Fruit fly (Drosophila melanogaster) whole organism, embryonic: ENCODE results near the gene Parg.

Experiments
- Awh ChIP-seq: fragments of 200-800 bp; sonication (Bioruptor generic); IDR thresholded peaks from 2 replicates; pipeline ENCODE4, ENCODE4 v1.3.6; 2022; ENCODE audit warnings: missing biosample characterization, missing genetic modification characterization
- B-H1 ChIP-seq: fragments of 200-800 bp; sonication (Bioruptor generic); IDR thresholded peaks from 3 replicates; pipeline ENCODE4 v1.3.6; 2022; ENCODE audit warnings: missing biosample characterization, missing genetic modification characterization
- CG10147 ChIP-seq: fragments of 200-800 bp; sonication (Bioruptor generic); optimal IDR thresholded peaks from 2 replicates; lab custom pipeline; 2019; ENCODE audit warnings: missing biosample characterization, mild to moderate bottlenecking, missing genetic modification characterization, moderate library complexity
- CG10209 ChIP-seq: fragments of 200-800 bp; sonication (Bioruptor generic); optimal IDR thresholded peaks from 3 replicates; lab custom pipeline; 2017; ENCODE audit warnings: missing biosample characterization, mild to moderate bottlenecking, missing genetic modification characterization, missing genetic modification reagents
- CG10959 ChIP-seq: fragments of 200-800 bp; sonication (Bioruptor generic); IDR thresholded peaks from 2 replicates; pipeline ENCODE4 v1.3.6; 2022; ENCODE audit warnings: missing biosample characterization, missing genetic modification characterization
- CG11695 ChIP-seq: fragments of 200-800 bp; sonication (Bioruptor generic); IDR thresholded peaks from 3 replicates; pipeline ENCODE4 v1.3.6; 2022; ENCODE audit warnings: missing biosample characterization, missing genetic modification characterization
- CG14014 ChIP-seq: fragments of 200-800 bp; sonication (Bioruptor generic); IDR thresholded peaks from 2 replicates; pipeline ENCODE4 v1.3.6; 2022; ENCODE audit warnings: missing biosample characterization, missing genetic modification characterization
- CG14667 ChIP-seq: fragments of 200-800 bp; sonication (Bioruptor generic); IDR thresholded peaks from 2 replicates; pipeline ENCODE4 v1.3.6; 2022; ENCODE audit warnings: missing biosample characterization, missing genetic modification characterization
- CG14965 ChIP-seq: fragments of 200-800 bp; sonication (Bioruptor generic); optimal IDR thresholded peaks from 2 replicates; lab custom pipeline; 2016; ENCODE audit warnings: missing biosample characterization, missing genetic modification characterization, borderline replicate concordance
- CG1529 ChIP-seq: fragments of 200-800 bp; sonication (Bioruptor generic); optimal IDR thresholded peaks from 3 replicates; lab custom pipeline; 2018; ENCODE audit warnings: missing biosample characterization, missing genetic modification characterization
- CG17385 ChIP-seq: fragments of 200-800 bp; sonication (Bioruptor generic); optimal IDR thresholded peaks from 3 replicates; lab custom pipeline; 2018; ENCODE audit warnings: missing biosample characterization, mild to moderate bottlenecking, missing genetic modification characterization
- CG17568 ChIP-seq: fragments of 200-800 bp; sonication (Bioruptor generic); optimal IDR thresholded peaks from 2 replicates; lab custom pipeline; 2018; ENCODE audit warnings: missing biosample characterization, mild to moderate bottlenecking, missing genetic modification characterization, moderate library complexity
- CG2875 ChIP-seq: fragments of 200-800 bp; sonication (Bioruptor generic); optimal IDR thresholded peaks from 2 replicates; lab custom pipeline; 2017; ENCODE audit warnings: missing biosample characterization, mild to moderate bottlenecking, missing genetic modification characterization, missing genetic modification reagents
- CG2889 ChIP-seq: fragments of 200-800 bp; sonication (Bioruptor generic); IDR thresholded peaks from 3 replicates; pipeline ENCODE4 v1.3.6; 2022; ENCODE audit warnings: missing biosample characterization, missing genetic modification characterization
- CG34422 ChIP-seq: fragments of 200-800 bp; sonication (Bioruptor generic); IDR thresholded peaks from 3 replicates; pipeline ENCODE4 v1.3.6; 2022; ENCODE audit warnings: missing biosample characterization, missing genetic modification characterization
- CG43689 ChIP-seq: fragments of 200-800 bp; sonication (Bioruptor generic); IDR thresholded peaks from 2 replicates; pipeline ENCODE4 v1.3.6; 2022; ENCODE audit warnings: missing biosample characterization, missing genetic modification characterization
- CG4404 ChIP-seq: fragments of 200-800 bp; sonication (Bioruptor generic); IDR thresholded peaks from 2 replicates; pipeline ENCODE4 v1.3.6; 2022; ENCODE audit warnings: missing biosample characterization, missing genetic modification characterization
- CG6683 ChIP-seq: fragments of 200-800 bp; sonication (Bioruptor generic); optimal IDR thresholded peaks from 2 replicates; lab custom pipeline; 2017; ENCODE audit warnings: missing biosample characterization, mild to moderate bottlenecking, missing genetic modification characterization, missing genetic modification reagents
- CG7987 ChIP-seq: fragments of 200-800 bp; sonication (Bioruptor generic); optimal IDR thresholded peaks from 2 replicates; lab custom pipeline; 2018; ENCODE audit warnings: missing biosample characterization, mild to moderate bottlenecking, missing genetic modification characterization, moderate library complexity
- CHES-1-like ChIP-seq: fragments of 200-800 bp; sonication (Bioruptor generic); optimal IDR thresholded peaks from 2 replicates; lab custom pipeline; 2016; ENCODE audit warnings: missing biosample characterization, missing genetic modification characterization
- CrebB ChIP-seq: fragments of 200-800 bp; sonication (Bioruptor generic); optimal IDR thresholded peaks from 3 replicates; lab custom pipeline; 2018; ENCODE audit warnings: missing biosample characterization, mild to moderate bottlenecking, missing genetic modification characterization
- Dip2 ChIP-seq: fragments of 200-800 bp; sonication (Bioruptor generic); IDR thresholded peaks from 2 replicates; pipeline ENCODE4 v1.3.6; 2022; ENCODE audit warnings: missing biosample characterization, missing genetic modification characterization
- Dip3 ChIP-seq: fragments of 200-800 bp; sonication (Bioruptor generic); optimal IDR thresholded peaks from 3 replicates; lab custom pipeline; 2016; ENCODE audit warnings: missing biosample characterization, missing genetic modification characterization
- Dref ChIP-seq: fragments of 200-800 bp; sonication (Bioruptor generic); IDR thresholded peaks from 2 replicates; pipeline ENCODE4 v1.3.6; 2022; ENCODE audit warnings: missing biosample characterization, missing genetic modification characterization
- Eip74EF ChIP-seq, 2 experiments: fragments of 200-800 bp in 1 of 2; fragments of >200 bp in 1 of 2; sonication (Bioruptor generic) in 1 of 2; optimal IDR thresholded peaks; 2 replicates each; lab custom pipeline; 2017 to 2019; ENCODE audit warnings: missing biosample characterization in 2 of 2, missing genetic modification characterization in 2 of 2, mild to moderate bottlenecking in 1 of 2, moderate library complexity in 1 of 2
- HHEX ChIP-seq: fragments of 200-800 bp; sonication (Bioruptor generic); optimal IDR thresholded peaks from 3 replicates; lab custom pipeline; 2017; ENCODE audit warnings: missing biosample characterization, mild to moderate bottlenecking, missing genetic modification characterization, missing genetic modification reagents
- Jarid2 ChIP-seq: fragments of 200-800 bp; sonication (Bioruptor generic); optimal IDR thresholded peaks from 3 replicates; lab custom pipeline; 2017; ENCODE audit warnings: mild to moderate bottlenecking, missing biosample characterization, missing genetic modification reagents, missing genetic modification characterization
- Lim3 ChIP-seq: fragments of 200-800 bp; sonication (Bioruptor generic); IDR thresholded peaks from 2 replicates; pipeline ENCODE4 v1.3.6; 2022; ENCODE audit warnings: missing biosample characterization, missing genetic modification characterization
- Nf-YC ChIP-seq: fragments of 200-800 bp; optimal IDR thresholded peaks from 3 replicates; lab custom pipeline; 2019; ENCODE audit warnings: missing biosample characterization, mild to moderate bottlenecking, missing genetic modification characterization, moderate library complexity
- Ptx1 ChIP-seq: fragments of 200-800 bp; sonication (Bioruptor generic); IDR thresholded peaks from 2 replicates; pipeline ENCODE4 v1.3.6; 2022; ENCODE audit warnings: missing biosample characterization, missing genetic modification characterization
- Ssrp ChIP-seq: fragments of 200-800 bp; sonication (Bioruptor generic); optimal IDR thresholded peaks from 2 replicates; lab custom pipeline; 2018; ENCODE audit warnings: missing biosample characterization, mild to moderate bottlenecking, missing genetic modification characterization, moderate library complexity
- Stat92E ChIP-seq, 3 experiments: fragments of >200 bp in 2 of 3; fragments of 200-800 bp in 1 of 3; sonication (Bioruptor generic) in 1 of 3; optimal IDR thresholded peaks; 2 replicates each; lab custom pipeline; 2017 to 2019; ENCODE audit warnings: missing biosample characterization in 3 of 3, missing genetic modification characterization in 3 of 3, mild to moderate bottlenecking in 1 of 3, moderate library complexity in 1 of 3
- Tbp ChIP-seq: fragments of >200 bp; optimal IDR thresholded peaks from 2 replicates; lab custom pipeline; 2018; ENCODE audit warnings: missing biosample characterization, missing genetic modification characterization
- amos ChIP-seq: fragments of 200-800 bp; sonication (Bioruptor generic); IDR thresholded peaks from 2 replicates; pipeline ENCODE4 v1.3.6; 2022; ENCODE audit warnings: missing biosample characterization, missing genetic modification characterization; ENCODE audit not compliant: partially characterized antibody
- bbx ChIP-seq: fragments of 200-800 bp; sonication (Bioruptor generic); IDR thresholded peaks from 2 replicates; pipeline ENCODE4 v1.3.6; 2022; ENCODE audit warnings: missing biosample characterization, missing genetic modification characterization; ENCODE audit not compliant: partially characterized antibody
- dm ChIP-seq: fragments of 200-800 bp; sonication (Bioruptor generic); optimal IDR thresholded peaks from 3 replicates; lab custom pipeline; 2016; ENCODE audit warnings: missing biosample characterization, missing genetic modification characterization
- exex ChIP-seq: fragments of 200-800 bp; sonication (Bioruptor generic); optimal IDR thresholded peaks from 4 replicates; lab custom pipeline; 2018; ENCODE audit warnings: missing biosample characterization, mild to moderate bottlenecking, missing genetic modification characterization, moderate library complexity
- lab ChIP-seq: fragments of 200-800 bp; sonication (Bioruptor generic); optimal IDR thresholded peaks from 3 replicates; lab custom pipeline; 2017; ENCODE audit warnings: missing biosample characterization, missing genetic modification characterization, mild to moderate bottlenecking, moderate library complexity, missing genetic modification reagents
- mam ChIP-seq: fragments of 200-800 bp; sonication (Bioruptor generic); optimal IDR thresholded peaks from 3 replicates; lab custom pipeline; 2016; ENCODE audit warnings: missing biosample characterization, missing genetic modification characterization
- mld ChIP-seq: fragments of 200-800 bp; sonication (Bioruptor generic); IDR thresholded peaks from 3 replicates; pipeline ENCODE4 v1.3.6; 2022; ENCODE audit warnings: missing biosample characterization, missing genetic modification characterization; ENCODE audit not compliant: partially characterized antibody
- org-1 ChIP-seq: fragments of 200-800 bp; sonication (Bioruptor generic); optimal IDR thresholded peaks from 2 replicates; lab custom pipeline; 2017; ENCODE audit warnings: missing biosample characterization, missing genetic modification characterization
- p53 ChIP-seq: fragments of 200-800 bp; sonication (Bioruptor generic); optimal IDR thresholded peaks from 2 replicates; lab custom pipeline; 2016; ENCODE audit warnings: missing biosample characterization, missing genetic modification characterization
- pum ChIP-seq: fragments of 200-800 bp; sonication (Bioruptor generic); optimal IDR thresholded peaks from 2 replicates; lab custom pipeline; 2016; ENCODE audit warnings: missing biosample characterization, missing genetic modification characterization
- row ChIP-seq: fragments of 200-800 bp; sonication (Bioruptor generic); IDR thresholded peaks from 3 replicates; pipeline ENCODE4 v1.3.6; 2022; ENCODE audit warnings: missing biosample characterization, missing genetic modification characterization
- sens-2 ChIP-seq: fragments of 200-800 bp; sonication (Bioruptor generic); IDR thresholded peaks from 2 replicates; pipeline ENCODE4 v1.3.6; 2022; ENCODE audit warnings: missing biosample characterization, missing genetic modification characterization
- wek ChIP-seq: fragments of 200-800 bp; sonication (Bioruptor generic); optimal IDR thresholded peaks from 3 replicates; lab custom pipeline; 2018; ENCODE audit warnings: missing biosample characterization, mild to moderate bottlenecking, missing genetic modification characterization, moderate library complexity
- zfh1 ChIP-seq: fragments of 200-800 bp; sonication (Bioruptor generic); IDR thresholded peaks from 3 replicates; pipeline ENCODE4 v1.3.6; 2022; ENCODE audit warnings: missing biosample characterization, missing genetic modification characterization

Gene Parg

DNA sequence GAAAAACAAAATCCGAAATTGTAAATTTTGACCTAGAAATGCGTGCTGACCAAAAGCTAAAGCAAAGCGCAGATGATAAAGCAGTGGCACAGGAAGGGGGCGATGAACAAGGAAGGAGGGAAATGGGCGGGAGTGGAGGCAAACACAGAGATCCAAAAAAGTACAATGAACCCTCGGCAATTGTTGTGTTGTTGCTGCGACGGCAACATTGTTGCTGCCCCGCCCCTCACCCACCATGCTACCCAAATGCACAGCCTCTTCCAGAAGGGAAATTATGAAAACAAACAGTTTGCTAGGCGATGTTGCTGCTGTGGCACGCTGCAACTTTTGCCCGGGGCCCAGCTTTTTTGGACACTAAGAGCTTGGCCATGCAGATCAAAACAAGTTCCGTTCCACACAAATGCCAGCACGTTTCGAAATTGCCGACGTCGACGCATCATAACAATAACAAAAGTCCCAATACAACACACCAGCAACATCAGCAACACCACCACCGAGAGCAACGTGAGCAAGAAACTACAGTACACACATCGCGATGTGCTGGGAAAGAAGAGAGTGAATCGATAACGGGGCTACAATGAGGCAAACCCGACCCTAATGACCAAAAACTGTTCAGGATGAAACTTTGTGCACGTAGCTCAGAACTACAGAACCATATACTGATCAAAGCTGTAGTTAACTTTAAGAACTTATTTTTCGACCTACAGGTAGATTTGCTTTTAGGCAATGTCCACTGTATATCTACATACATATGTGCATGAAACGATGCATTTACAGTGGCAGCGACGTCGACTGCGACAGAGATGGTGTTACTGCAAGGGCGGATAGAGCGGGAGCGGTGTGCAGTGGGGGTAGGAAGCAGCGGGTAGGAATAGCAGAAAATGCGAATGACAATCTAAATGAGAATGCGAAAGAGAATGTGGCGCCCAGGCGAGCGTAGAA lies 15.4 kb upstream of the Parg start (continued):
- TF ChIP-seq Ptx1 (GFP tag; lab: Robert Waterston, UW) (peak; percentile 76), org-1 (peak; percentile 75), CG7987 (GFP tag; lab: Kevin White, UChicago) (peak; percentile 27), Dip2 (no peak), Ssrp (tag; lab: Kevin White, UChicago) (peak; percentile 73), mam (peak; percentile 12), amos (GFP tag; lab: Robert Waterston, UW) (no peak), CG43689 (GFP tag; lab: Robert Waterston, UW) (no peak), B-H1 (GFP tag; lab: Robert Waterston, UW) (0 out of 3 replicates have a peak, but pooled peaks have one; percentile 15), pum (GFP tag; lab: Kevin White, UChicago) (peak; percentile 76), CG2875 (GFP tag; lab: Kevin White, UChicago) (peak; percentile 74), CG17385 (GFP tag; lab: Kevin White, UChicago) (peak; percentile 63), zfh1 (GFP tag; lab: Robert Waterston, UW) (peak; percentile 81), HHEX (peak; percentile 19), lab (peak; percentile 46), dm (GFP tag; lab: Kevin White, UChicago) (peak; percentile 48), p53 (GFP tag; lab: Kevin White, UChicago) (no peak), Dref (GFP tag; lab: Robert Waterston, UW) (no peak), CG4404 (GFP tag; lab: Robert Waterston, UW) (peak; percentile 49; the same call in 1 of the 2 replicates), Nf-YC (tag; lab: Kevin White, UChicago) (peak; percentile 23), wek (GFP tag; lab: Kevin White, UChicago) (peak; percentile 62), CG17568 (GFP tag; lab: Kevin White, UChicago) (peak; percentile 52), CrebB (tag; lab: Kevin White, UChicago) (no peak), CG6683 (no peak), Stat92E (GFP tag; optimal IDR thresholded peaks at IDR 0.05; lab: Kevin White, UChicago) (peak in 1 of 3 experiments; percentile 74), CG14014 (GFP tag; lab: Robert Waterston, UW) (0 out of 2 replicates have a peak, but pooled peaks have one; percentile 36), Dip3 (GFP tag; lab: Kevin White, UChicago) (peak; percentile 9), CG10959 (GFP tag; lab: Robert Waterston, UW) (0 out of 2 replicates have a peak, but pooled peaks have one; percentile 7), bbx (no peak), CG11695 (GFP tag; lab: Robert Waterston, UW) (no peak), Lim3 (GFP tag; lab: Robert Waterston, UW) (no peak), CG2889 (GFP tag; lab: Robert Waterston, UW) (no peak), Jarid2 (GFP tag; lab: Kevin White, UChicago) (peak; percentile 18), sens-2 (GFP tag; lab: Robert Waterston, UW) (peak; percentile 19; the same call in 1 of the 2 replicates), CG10209 (GFP tag; lab: Kevin White, UChicago) (peak; percentile 54), Tbp (GFP tag; lab: Kevin White, UChicago) (no peak), Eip74EF (GFP tag; optimal IDR thresholded peaks at IDR 0.05; lab: Kevin White, UChicago) (peak in 1 of 2 experiments; percentile 38), CG14667 (GFP tag; lab: Robert Waterston, UW) (peak; percentile 44; the same call in 1 of the 2 replicates), CG34422 (peak; percentile 79), row (GFP tag; lab: Robert Waterston, UW) (peak; percentile 90), mld (GFP tag; lab: Robert Waterston, UW) (no peak), CHES-1-like (peak; percentile 72), CG1529 (peak; percentile 65), Awh (GFP tag; lab: Robert Waterston, UW) (peak; percentile 69; the same call in 1 of the 2 replicates), CG14965 (GFP tag; lab: Kevin White, UChicago) (no peak), CG10147 (GFP tag; lab: Kevin White, UChicago) (no peak), exex (no peak)
